Worm (Caenorhabditis elegans) whole organism, L4 larva: ENCODE results near the gene gcy-4.

ENCODE experiments used
- D1046.2 ChIP-seq: fragments of 200-800 bp; sonication (Bioruptor generic); IDR thresholded peaks from 2 replicates; pipeline ENCODE4 v1.3.6; 2022; ENCODE audit warnings: missing genetic modification characterization, missing compliant biosample characterization
- F44E2.7 ChIP-seq: fragments of 200-800 bp; sonication (Bioruptor generic); IDR thresholded peaks from 2 replicates; pipeline ENCODE4 v2.1.2; 2022; ENCODE audit warnings: missing genetic modification characterization, missing compliant biosample characterization
- F49E8.2 ChIP-seq: sonication (generic microtip); optimal IDR thresholded peaks from 2 replicates; lab custom pipeline; 2016; ENCODE audit warnings: missing compliant biosample characterization, mild to moderate bottlenecking, missing genetic modification characterization, borderline replicate concordance
- R02D3.7 ChIP-seq: fragments of 150-350 bp; sonication (generic microtip); optimal IDR thresholded peaks from 3 replicates; lab custom pipeline; 2014; ENCODE audit warnings: missing biosample characterization, missing genetic modification characterization
- Y48G9A.11 ChIP-seq: fragments of 200-800 bp; sonication (Bioruptor generic); IDR thresholded peaks from 2 replicates; pipeline ENCODE4 v1.3.6; 2022; ENCODE audit warnings: missing genetic modification reagents, missing genetic modification characterization, missing compliant biosample characterization
- ZK337.2 ChIP-seq: fragments of 200-800 bp; sonication (Bioruptor generic); IDR thresholded peaks from 2 replicates; pipeline ENCODE4 v1.3.6; 2022; ENCODE audit warnings: missing genetic modification reagents, missing genetic modification characterization, missing compliant biosample characterization
- ZK546.5 ChIP-seq, 2 experiments: sonication (generic microtip); optimal IDR thresholded peaks; 2 replicates each; lab custom pipeline; 2017; ENCODE audit warnings: missing biosample characterization in 2 of 2, missing genetic modification characterization in 2 of 2
- aha-1 ChIP-seq: fragments of 150-350 bp; peaks from one replicate; lab custom pipeline; 2014; ENCODE audit warnings: missing biosample characterization, missing genetic modification characterization
- attf-4 ChIP-seq: sonication (generic microtip); optimal IDR thresholded peaks from 3 replicates; lab custom pipeline; 2017; ENCODE audit warnings: missing biosample characterization, missing genetic modification characterization
- ceh-28 ChIP-seq: fragments of 150-350 bp; optimal IDR thresholded peaks from 2 replicates; lab custom pipeline; 2014; ENCODE audit warnings: missing biosample characterization, missing genetic modification reagents, missing genetic modification characterization
- ceh-32 ChIP-seq: sonication (generic microtip); optimal IDR thresholded peaks from 2 replicates; lab custom pipeline; 2016; ENCODE audit warnings: mild to moderate bottlenecking, missing genetic modification characterization, missing compliant biosample characterization; ENCODE audit not compliant: poor library complexity
- ceh-62 ChIP-seq: sonication (generic microtip); optimal IDR thresholded peaks from 2 replicates; lab custom pipeline; 2017; ENCODE audit warnings: missing biosample characterization, missing genetic modification characterization
- ceh-82 ChIP-seq: sonication (generic microtip); optimal IDR thresholded peaks from 2 replicates; lab custom pipeline; 2017; ENCODE audit warnings: missing biosample characterization, missing genetic modification characterization
- cey-2 ChIP-seq: sonication (generic microtip); optimal IDR thresholded peaks from 3 replicates; lab custom pipeline; 2017; ENCODE audit warnings: missing genetic modification characterization, mild to moderate bottlenecking, missing compliant biosample characterization, antibody characterized with exemption, borderline replicate concordance; ENCODE audit not compliant: insufficient read depth
- daf-19 ChIP-seq: fragments of 200-800 bp; sonication (Bioruptor generic); conservative IDR thresholded peaks from 2 replicates; pipeline ENCODE4 v1.3.6; 2022; ENCODE audit warnings: missing genetic modification characterization, missing compliant biosample characterization
- dpl-1 ChIP-seq: fragments of 150-350 bp; optimal IDR thresholded peaks from 2 replicates; lab custom pipeline; 2014; ENCODE audit warnings: missing biosample characterization, missing genetic modification reagents, missing genetic modification characterization
- dve-1 ChIP-seq: sonication (generic microtip); optimal IDR thresholded peaks from 2 replicates; lab custom pipeline; 2017; ENCODE audit warnings: antibody characterized with exemption, mild to moderate bottlenecking, missing genetic modification characterization, missing compliant biosample characterization; ENCODE audit not compliant: insufficient read depth
- fos-1 ChIP-seq: fragments of 150-350 bp; optimal IDR thresholded peaks from 2 replicates; lab custom pipeline; 2014; ENCODE audit warnings: missing biosample characterization, missing genetic modification characterization
- gei-8 ChIP-seq: fragments of 200-800 bp; sonication (Bioruptor generic); optimal IDR thresholded peaks from 2 replicates; lab custom pipeline; 2018; ENCODE audit warnings: mild to moderate bottlenecking, missing genetic modification characterization, missing compliant biosample characterization
- hif-1 ChIP-seq, 2 experiments: sonication (generic microtip); optimal IDR thresholded peaks; 2 replicates each; lab custom pipeline; 2016 to 2017; ENCODE audit warnings: missing compliant biosample characterization in 2 of 2, missing genetic modification characterization in 2 of 2, missing genetic modification reagents in 2 of 2, missing genotype in 2 of 2, mild to moderate bottlenecking in 1 of 2
- hmg-1.1 ChIP-seq: fragments of 200-800 bp; sonication (Bioruptor generic); IDR thresholded peaks from 2 replicates; pipeline ENCODE4 v1.3.6; 2022; ENCODE audit warnings: missing genetic modification reagents, missing genetic modification characterization, missing compliant biosample characterization
- jun-1 ChIP-seq: fragments of 150-350 bp; optimal IDR thresholded peaks from 2 replicates; lab custom pipeline; 2014; ENCODE audit warnings: missing biosample characterization, missing genetic modification reagents, missing genetic modification characterization
- lin-1 ChIP-seq: fragments of 200-800 bp; sonication (Bioruptor generic); IDR thresholded peaks from 2 replicates; pipeline ENCODE4 v1.3.6; 2022; ENCODE audit warnings: missing genetic modification reagents, missing genetic modification characterization, missing compliant biosample characterization
- lin-13 ChIP-seq: fragments of 150-350 bp; optimal IDR thresholded peaks from 2 replicates; lab custom pipeline; 2014; ENCODE audit warnings: missing biosample characterization, missing genetic modification reagents, missing genetic modification characterization
- lin-15B ChIP-seq: fragments of 150-350 bp; sonication (generic microtip); optimal IDR thresholded peaks from 3 replicates; lab custom pipeline; 2014; ENCODE audit warnings: missing biosample characterization, missing genetic modification characterization
- lin-29 ChIP-seq: fragments of 200-800 bp; sonication (Bioruptor generic); IDR thresholded peaks from 2 replicates; pipeline ENCODE4 v1.3.6; 2022; ENCODE audit warnings: missing genetic modification reagents, missing genetic modification characterization, missing compliant biosample characterization
- lin-38 ChIP-seq: fragments of 200-800 bp; sonication (Bioruptor generic); IDR thresholded peaks from 2 replicates; pipeline ENCODE4 v1.3.6; 2022; ENCODE audit warnings: missing genetic modification reagents, missing genetic modification characterization, missing compliant biosample characterization
- lsy-2 ChIP-seq, 2 experiments: fragments of 150-350 bp in 1 of 2; sonication (generic microtip) in 1 of 2; optimal IDR thresholded peaks; 2 replicates each; lab custom pipeline; 2014 to 2017; ENCODE audit warnings: missing biosample characterization in 2 of 2, missing genetic modification characterization in 2 of 2
- madf-9 ChIP-seq: fragments of 200-800 bp; sonication (Bioruptor generic); conservative IDR thresholded peaks from 2 replicates; pipeline ENCODE4 v1.3.6; 2022; ENCODE audit warnings: missing genetic modification reagents, missing genetic modification characterization, missing compliant biosample characterization
- mep-1 ChIP-seq: fragments of 150-350 bp; sonication (generic microtip); optimal IDR thresholded peaks from 3 replicates; lab custom pipeline; 2014; ENCODE audit warnings: missing biosample characterization, missing genetic modification characterization
- mes-2 ChIP-seq: sonication (generic microtip); optimal IDR thresholded peaks from 2 replicates; lab custom pipeline; 2016; ENCODE audit warnings: missing genotype, mild to moderate bottlenecking, missing genetic modification characterization, missing compliant biosample characterization; ENCODE audit not compliant: poor library complexity, severe bottlenecking
- mxl-2 ChIP-seq: fragments of 200-800 bp; sonication (Bioruptor generic); conservative IDR thresholded peaks from 2 replicates; pipeline ENCODE4 v1.3.6; 2022; ENCODE audit warnings: missing genetic modification reagents, missing genetic modification characterization, missing compliant biosample characterization
- mxl-3 ChIP-seq: fragments of 200-800 bp; sonication (Bioruptor generic); optimal IDR thresholded peaks from 2 replicates; lab custom pipeline; 2018; ENCODE audit warnings: mild to moderate bottlenecking, missing genetic modification characterization, missing compliant biosample characterization
- nhr-111 ChIP-seq: fragments of 200-800 bp; sonication (Bioruptor generic); optimal IDR thresholded peaks from 2 replicates; lab custom pipeline; 2018; ENCODE audit warnings: mild to moderate bottlenecking, missing genetic modification characterization, missing compliant biosample characterization
- nhr-237 ChIP-seq: sonication (generic microtip); optimal IDR thresholded peaks from 2 replicates; lab custom pipeline; 2017; ENCODE audit warnings: missing biosample characterization, missing genetic modification characterization
- nhr-25 ChIP-seq: sonication (generic microtip); optimal IDR thresholded peaks from 2 replicates; lab custom pipeline; 2017; ENCODE audit warnings: missing genetic modification characterization, mild to moderate bottlenecking, missing compliant biosample characterization, antibody characterized with exemption, moderate library complexity, borderline replicate concordance; ENCODE audit not compliant: insufficient read depth
- nhr-42 ChIP-seq: fragments of 200-800 bp; sonication (Bioruptor generic); IDR thresholded peaks from 2 replicates; pipeline ENCODE4 v1.3.6; 2022; ENCODE audit warnings: missing genetic modification characterization, missing compliant biosample characterization
- nhr-6 ChIP-seq: fragments of 150-350 bp; optimal IDR thresholded peaks from 2 replicates; lab custom pipeline; 2014; ENCODE audit warnings: missing biosample characterization, missing genetic modification characterization
- php-3 ChIP-seq: fragments of 200-800 bp; sonication (Bioruptor generic); IDR thresholded peaks from 2 replicates; pipeline ENCODE4 v1.3.6; 2022; ENCODE audit warnings: missing genetic modification reagents, missing genetic modification characterization, missing compliant biosample characterization
- pqm-1 ChIP-seq: sonication (generic microtip); optimal IDR thresholded peaks from 2 replicates; lab custom pipeline; 2017; ENCODE audit warnings: missing biosample characterization, missing genetic modification characterization
- rbr-2 ChIP-seq: sonication (generic microtip); optimal IDR thresholded peaks from 2 replicates; lab custom pipeline; 2016; ENCODE audit warnings: missing genotype, missing genetic modification characterization, missing compliant biosample characterization
- saeg-2 ChIP-seq: fragments of 200-800 bp; sonication (Bioruptor generic); IDR thresholded peaks from 2 replicates; pipeline ENCODE4 v1.3.6; 2022; ENCODE audit warnings: missing genetic modification reagents, missing genetic modification characterization, missing compliant biosample characterization
- sdz-12 ChIP-seq: fragments of 200-800 bp; sonication (Bioruptor generic); optimal IDR thresholded peaks from 2 replicates; lab custom pipeline; 2018; ENCODE audit warnings: mild to moderate bottlenecking, missing genetic modification characterization, missing compliant biosample characterization
- skn-1 ChIP-seq: fragments of 150-350 bp; optimal IDR thresholded peaks from 2 replicates; lab custom pipeline; 2014; ENCODE audit warnings: missing biosample characterization, missing genetic modification characterization
- snpc-4 ChIP-seq: fragments of 150-350 bp; optimal IDR thresholded peaks from 2 replicates; lab custom pipeline; 2014; ENCODE audit warnings: missing biosample characterization, missing genetic modification characterization
- spr-1 ChIP-seq: sonication (generic microtip); optimal IDR thresholded peaks from 2 replicates; lab custom pipeline; 2016; ENCODE audit warnings: mild to moderate bottlenecking, missing genetic modification characterization, missing compliant biosample characterization
- tra-1 ChIP-seq: fragments of 200-800 bp; sonication (Bioruptor generic); IDR thresholded peaks from 2 replicates; pipeline ENCODE4 v1.3.6; 2022; ENCODE audit warnings: missing genetic modification reagents, missing genetic modification characterization, missing compliant biosample characterization
- unc-39 ChIP-seq: sonication (generic microtip); optimal IDR thresholded peaks from 2 replicates; lab custom pipeline; 2017; ENCODE audit warnings: missing biosample characterization, missing genetic modification characterization
- unc-62 ChIP-seq, 3 experiments: fragments of 150-350 bp in 1 of 3; sonication (generic microtip); optimal IDR thresholded peaks in 2 of 3; peaks in 1 of 3; 1 replicate in 1 of 3; 2 replicates in 2 of 3; lab custom pipeline; 2014 to 2017; ENCODE audit warnings: missing biosample characterization in 3 of 3, missing genetic modification characterization in 3 of 3, missing genetic modification reagents in 3 of 3, missing genotype in 1 of 3
- ztf-11 ChIP-seq: fragments of 150-350 bp; optimal IDR thresholded peaks from 2 replicates; lab custom pipeline; 2014; ENCODE audit warnings: missing biosample characterization, missing genetic modification characterization

The gcy-4 gene

DNA sequence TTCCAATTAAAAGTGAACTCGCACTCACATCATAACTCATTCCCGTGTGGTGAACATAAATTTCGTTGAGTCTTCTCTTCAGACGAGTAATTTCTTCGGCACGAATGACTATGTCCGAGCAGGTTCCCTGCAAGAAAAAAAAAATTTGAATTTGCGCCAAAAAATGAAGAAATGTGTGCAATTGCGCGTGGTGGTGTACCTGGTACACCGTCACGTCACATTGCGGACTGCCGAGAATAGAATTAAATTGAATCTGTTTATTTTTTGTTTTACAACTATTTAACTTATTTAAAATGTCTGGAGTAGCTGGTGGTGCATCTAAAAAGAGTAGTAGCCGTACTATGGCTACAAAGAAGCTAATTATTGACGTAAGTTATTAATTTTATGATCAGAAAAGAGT is 7.7 kb downstream of the gcy-4 start, which contains the start of gene mdt-22 (continued):
- TF ChIP-seq snpc-4 (tag; lab: Kevin White, UChicago) (no peak), hif-1 (tag; optimal IDR thresholded peaks at IDR 0.05; lab: Kevin White, UChicago) (peak in 1 of 2 experiments; percentile 51), dve-1 (tag; lab: Kevin White, UChicago) (peak; percentile 60), nhr-42 (GFP tag; lab: Robert Waterston, UW) (0 out of 2 replicates have a peak, but pooled peaks have one; percentile 57), mxl-2 (GFP tag; lab: Robert Waterston, UW) (no peak), jun-1 (tag; lab: Kevin White, UChicago) (peak; percentile 1), attf-4 (tag; lab: Kevin White, UChicago) (no peak), unc-62 (GFP tag; optimal IDR thresholded peaks at IDR 0.05 in 1 of 2; lab: Kevin White, UChicago) (no peak), unc-62 (tag; optimal IDR thresholded peaks at IDR 0.05; lab: Kevin White, UChicago) (no peak), ceh-32 (tag; lab: Kevin White, UChicago) (no peak), mxl-3 (GFP tag; lab: Kevin White, UChicago) (no peak), lin-38 (GFP tag; lab: Robert Waterston, UW) (peak; percentile 82), lin-1 (GFP tag; lab: Robert Waterston, UW) (peak; percentile 49; the same call in 1 of the 2 replicates), nhr-25 (tag; lab: Kevin White, UChicago) (peak; percentile 27), unc-39 (tag; lab: Kevin White, UChicago) (no peak), ceh-82 (no peak), fos-1 (no peak), nhr-237 (tag; lab: Kevin White, UChicago) (no peak), cey-2 (tag; lab: Kevin White, UChicago) (no peak), hmg-1.1 (peak; percentile 79), D1046.2 (GFP tag; lab: Robert Waterston, UW) (no peak), R02D3.7 (no peak), nhr-6 (tag; lab: Kevin White, UChicago) (peak; percentile 28), ZK337.2 (GFP tag; lab: Robert Waterston, UW) (0 out of 2 replicates have a peak, but pooled peaks have one; percentile 46), spr-1 (peak; percentile 52), sdz-12 (GFP tag; lab: Kevin White, UChicago) (no peak), ceh-28 (tag; lab: Kevin White, UChicago) (no peak), saeg-2 (GFP tag; lab: Robert Waterston, UW) (no peak), daf-19 (0 out of 2 replicates have a peak, but pooled peaks have one; percentile 46), rbr-2 (peak; percentile 76), lin-29 (no peak; the same call in 1 of the 2 replicates), ceh-62 (no peak), Y48G9A.11 (GFP tag; lab: Robert Waterston, UW) (peak; percentile 53; the same call in 1 of the 2 replicates), skn-1 (tag; lab: Kevin White, UChicago) (no peak), pqm-1 (tag; lab: Kevin White, UChicago) (no peak), lin-15B (no peak), madf-9 (GFP tag; lab: Robert Waterston, UW) (no peak), mep-1 (tag; lab: Kevin White, UChicago) (peak; percentile 73), php-3 (no peak), ZK546.5 (tag; optimal IDR thresholded peaks at IDR 0.05; lab: Kevin White, UChicago) (no peak), gei-8 (GFP tag; lab: Kevin White, UChicago) (no peak), dpl-1 (GFP tag; lab: Kevin White, UChicago) (peak; percentile 95), ztf-11 (tag; lab: Kevin White, UChicago) (no peak), F49E8.2 (tag; lab: Kevin White, UChicago) (peak; percentile 4), tra-1 (GFP tag; lab: Robert Waterston, UW) (peak; percentile 51; the same call in 1 of the 2 replicates), nhr-111 (GFP tag; lab: Kevin White, UChicago) (no peak), lin-13 (GFP tag; lab: Kevin White, UChicago) (peak; percentile 72), F44E2.7 (GFP tag; lab: Robert Waterston, UW) (no peak), mes-2 (tag; lab: Kevin White, UChicago) (peak; percentile 87), lsy-2 (tag; optimal IDR thresholded peaks at IDR 0.05; lab: Kevin White, UChicago) (peak in 1 of 2 experiments; percentile 83), aha-1 (tag; lab: Kevin White, UChicago) (peak; percentile 90)
